Worm (Caenorhabditis elegans) whole organism, young adult: ENCODE measurements around the gene rpl-33.

Experiments
- B0035.1 ChIP-seq: sonication (generic microtip); optimal IDR thresholded peaks from 2 replicates; lab custom pipeline; 2016; ENCODE audit warnings: missing genetic modification characterization, mild to moderate bottlenecking, missing compliant biosample characterization, missing genotype, missing genetic modification reagents
- C17E4.6 ChIP-seq: fragments of 200-800 bp; sonication (Bioruptor generic); IDR thresholded peaks from 2 replicates; pipeline ENCODE4 v1.3.6; 2022; ENCODE audit warnings: missing genetic modification reagents, missing genetic modification characterization, missing compliant biosample characterization
- F49E8.2 ChIP-seq: sonication (generic microtip); optimal IDR thresholded peaks from 3 replicates; lab custom pipeline; 2017; ENCODE audit warnings: missing genetic modification characterization, mild to moderate bottlenecking, missing compliant biosample characterization, antibody characterized with exemption, moderate library complexity; ENCODE audit not compliant: insufficient read depth
- F52B5.7 ChIP-seq: sonication (generic microtip); optimal IDR thresholded peaks from 2 replicates; lab custom pipeline; 2016; ENCODE audit warnings: mild to moderate bottlenecking, missing genetic modification characterization, missing compliant biosample characterization
- T07F8.4 ChIP-seq: sonication (generic microtip); optimal IDR thresholded peaks from 2 replicates; lab custom pipeline; 2016; ENCODE audit warnings: mild to moderate bottlenecking, missing genetic modification characterization, moderate library complexity, missing compliant biosample characterization
- ama-1 ChIP-seq, 3 experiments: fragments of 150-350 bp in 1 of 3; sonication (generic microtip) in 2 of 3; optimal IDR thresholded peaks; 2 replicates each; lab custom pipeline; 2014 to 2018; ENCODE audit warnings: missing biosample characterization in 2 of 3, missing genetic modification characterization in 2 of 3, missing genetic modification reagents in 2 of 3
- ccch-3 ChIP-seq: fragments of 200-800 bp; sonication (Bioruptor generic); optimal IDR thresholded peaks from 2 replicates; lab custom pipeline; 2018; ENCODE audit warnings: mild to moderate bottlenecking, missing genetic modification characterization, missing compliant biosample characterization
- lsy-27 ChIP-seq: sonication (generic microtip); optimal IDR thresholded peaks from 2 replicates; lab custom pipeline; 2017; ENCODE audit warnings: missing genetic modification characterization, mild to moderate bottlenecking, missing compliant biosample characterization, antibody characterized with exemption, missing genotype, borderline replicate concordance; ENCODE audit not compliant: insufficient read depth
- nhr-90 ChIP-seq: sonication (generic microtip); optimal IDR thresholded peaks from 2 replicates; lab custom pipeline; 2016; ENCODE audit warnings: missing genotype, mild to moderate bottlenecking, missing genetic modification characterization, missing compliant biosample characterization
- unc-62 ChIP-seq: fragments of 150-350 bp; optimal IDR thresholded peaks from 2 replicates; lab custom pipeline; 2014; ENCODE audit warnings: missing biosample characterization, missing genetic modification reagents, missing genetic modification characterization
- xnd-1 ChIP-seq: sonication (generic microtip); optimal IDR thresholded peaks from 2 replicates; lab custom pipeline; 2016; ENCODE audit warnings: missing genotype, missing genetic modification reagents, missing genetic modification characterization, missing compliant biosample characterization

DNA sequence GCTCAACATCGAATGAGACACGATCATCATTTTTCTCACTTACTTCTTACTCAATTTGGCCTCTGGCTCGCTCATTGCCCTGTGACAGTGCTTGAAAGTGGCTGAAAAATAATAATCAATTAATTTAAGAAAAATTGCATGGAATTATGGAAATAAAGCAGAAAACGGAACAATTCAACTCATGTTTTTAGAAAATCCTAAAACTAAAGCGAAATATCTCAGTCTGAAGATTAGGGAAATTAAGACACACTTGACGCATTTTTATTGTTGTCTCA, 33.1 kb upstream of the rpl-33 start, which contains the start of gene kars-1:
- TF ChIP-seq unc-62 (GFP tag; lab: Kevin White, UChicago) (no peak), nhr-90 (tag; lab: Kevin White, UChicago) (no peak), ama-1 (optimal IDR thresholded peaks at IDR 0.05; lab: Kevin White, UChicago) (no peak), ama-1 (GFP tag; optimal IDR thresholded peaks at IDR 0.05; lab: Kevin White, UChicago) (no peak), lsy-27 (tag; lab: Kevin White, UChicago) (no peak), ccch-3 (GFP tag; lab: Kevin White, UChicago) (no peak), T07F8.4 (no peak), F52B5.7 (tag; lab: Kevin White, UChicago) (no peak), C17E4.6 (GFP tag; lab: Robert Waterston, UW) (no peak), B0035.1 (no peak), F49E8.2 (no peak), xnd-1 (tag; lab: Kevin White, UChicago) (no peak)
